Worm (Caenorhabditis elegans) whole organism, late embryonic: ENCODE measurements around the gene acy-2.

ENCODE experiments used
- ceh-14 ChIP-seq: sonication (generic microtip); optimal IDR thresholded peaks from 2 replicates; lab custom pipeline; 2016; ENCODE audit warnings: missing genotype, missing genetic modification characterization, missing compliant biosample characterization
- ceh-9 ChIP-seq: sonication (generic microtip); optimal IDR thresholded peaks from 2 replicates; lab custom pipeline; 2016; ENCODE audit warnings: mild to moderate bottlenecking, missing genetic modification characterization, inconsistent platforms, missing compliant biosample characterization
- fkh-10 ChIP-seq: fragments of 150-350 bp; optimal IDR thresholded peaks from 2 replicates; lab custom pipeline; 2014; ENCODE audit warnings: missing biosample characterization, missing genetic modification reagents, missing genetic modification characterization
- nhr-11 ChIP-seq: fragments of 150-350 bp; optimal IDR thresholded peaks from 2 replicates; lab custom pipeline; 2014; ENCODE audit warnings: missing biosample characterization, missing genetic modification characterization

DNA sequence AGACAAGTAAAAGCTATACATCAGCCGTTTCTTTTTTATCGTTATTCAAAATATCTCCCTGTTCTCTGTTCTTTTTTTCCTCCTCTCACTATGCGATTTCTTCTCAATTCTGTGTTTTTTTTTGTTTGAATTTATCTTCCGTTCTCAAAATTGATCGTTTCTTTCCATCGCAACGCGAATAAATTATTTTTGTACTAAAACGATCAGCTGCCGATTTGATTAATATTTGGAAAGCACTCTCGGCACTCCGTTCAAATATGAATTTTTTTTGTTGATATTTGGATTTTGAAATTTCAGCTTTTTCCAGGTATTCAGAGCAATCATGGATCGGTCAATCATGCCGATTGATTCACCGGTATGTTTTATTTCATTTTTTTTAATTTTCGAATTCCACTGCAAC lies 32.7 kb upstream of the acy-2 start, which contains the start of gene pst-1:
- no peak for TF ChIP-seq nhr-11 (tag; lab: Kevin White, UChicago)
- no peak for TF ChIP-seq ceh-9 (tag; lab: Kevin White, UChicago)
- TF ChIP-seq ceh-14 (tag; lab: Kevin White, UChicago) = no peak
- TF ChIP-seq fkh-10 = no peak
